Fruit fly (Drosophila melanogaster) whole organism, embryonic: ENCODE results near the gene beat-VI.

ENCODE experiments used
- Ada2b ChIP-seq: fragments of 200-800 bp; sonication (Bioruptor generic); IDR thresholded peaks from 2 replicates; pipeline ENCODE4 v1.3.6; 2022; ENCODE audit warnings: missing biosample characterization, missing genetic modification characterization
- Atf3 ChIP-seq: fragments of 200-800 bp; sonication (Bioruptor generic); optimal IDR thresholded peaks from 3 replicates; lab custom pipeline; 2016; ENCODE audit warnings: missing biosample characterization, missing genetic modification characterization
- Atf6 ChIP-seq: fragments of 200-800 bp; sonication (Bioruptor generic); IDR thresholded peaks from 2 replicates; pipeline ENCODE4 v1.3.6; 2022; ENCODE audit warnings: missing biosample characterization, missing genetic modification characterization
- CG11093 ChIP-seq: fragments of 200-800 bp; sonication (Bioruptor generic); IDR thresholded peaks from 3 replicates; pipeline ENCODE4 v1.3.6; 2022; ENCODE audit warnings: missing biosample characterization, missing genetic modification characterization
- CG11695 ChIP-seq: fragments of 200-800 bp; sonication (Bioruptor generic); IDR thresholded peaks from 3 replicates; pipeline ENCODE4 v1.3.6; 2022; ENCODE audit warnings: missing biosample characterization, missing genetic modification characterization
- CG13123 ChIP-seq: fragments of 200-800 bp; sonication (Bioruptor generic); optimal IDR thresholded peaks from 2 replicates; lab custom pipeline; 2016; ENCODE audit warnings: missing biosample characterization, missing genetic modification characterization
- CG14965 ChIP-seq: fragments of 200-800 bp; sonication (Bioruptor generic); optimal IDR thresholded peaks from 2 replicates; lab custom pipeline; 2016; ENCODE audit warnings: missing biosample characterization, missing genetic modification characterization, borderline replicate concordance
- CG16815 ChIP-seq: fragments of 200-800 bp; sonication (Bioruptor generic); optimal IDR thresholded peaks from 3 replicates; lab custom pipeline; 2017; ENCODE audit warnings: missing biosample characterization, mild to moderate bottlenecking, missing genetic modification characterization
- CG18011 ChIP-seq: fragments of 200-800 bp; sonication (Bioruptor generic); optimal IDR thresholded peaks from 2 replicates; lab custom pipeline; 2017; ENCODE audit warnings: missing biosample characterization, missing genetic modification characterization, mild to moderate bottlenecking, moderate library complexity, missing genotype
- CG2116 ChIP-seq: fragments of 200-800 bp; sonication (Bioruptor generic); optimal IDR thresholded peaks from 3 replicates; lab custom pipeline; 2018; ENCODE audit warnings: missing biosample characterization, mild to moderate bottlenecking, missing genetic modification characterization
- CG2129 ChIP-seq: fragments of 200-800 bp; sonication (Bioruptor generic); IDR thresholded peaks from 2 replicates; pipeline ENCODE4 v1.3.6; 2022; ENCODE audit warnings: missing biosample characterization, missing genetic modification characterization; ENCODE audit not compliant: partially characterized antibody
- CG2202 ChIP-seq: fragments of 200-800 bp; sonication (Bioruptor generic); optimal IDR thresholded peaks from 2 replicates; lab custom pipeline; 2018; ENCODE audit warnings: missing biosample characterization, mild to moderate bottlenecking, missing genetic modification characterization
- CG31388 ChIP-seq: fragments of 200-800 bp; sonication (Bioruptor generic); optimal IDR thresholded peaks from 2 replicates; lab custom pipeline; 2016; ENCODE audit warnings: missing biosample characterization, missing genetic modification characterization
- CG3847 ChIP-seq: fragments of 200-800 bp; sonication (Bioruptor generic); IDR thresholded peaks from 2 replicates; pipeline ENCODE4 v1.3.6; 2022; ENCODE audit warnings: missing biosample characterization, missing genetic modification characterization
- CG4820 ChIP-seq: fragments of 200-800 bp; sonication (Bioruptor generic); optimal IDR thresholded peaks from 3 replicates; lab custom pipeline; 2016; ENCODE audit warnings: missing biosample characterization, missing genetic modification characterization
- CG6654 ChIP-seq: fragments of 200-800 bp; sonication (Bioruptor generic); optimal IDR thresholded peaks from 2 replicates; lab custom pipeline; 2017; ENCODE audit warnings: missing biosample characterization, mild to moderate bottlenecking, missing genetic modification characterization
- CG8089 ChIP-seq: fragments of 200-800 bp; sonication (Bioruptor generic); optimal IDR thresholded peaks from 3 replicates; lab custom pipeline; 2016; ENCODE audit warnings: missing biosample characterization, missing genetic modification characterization
- CG9215 ChIP-seq: fragments of 200-800 bp; sonication (Bioruptor generic); IDR thresholded peaks from 2 replicates; pipeline ENCODE4 v1.3.6; 2022; ENCODE audit warnings: missing biosample characterization, missing genetic modification characterization
- Chrac-16 ChIP-seq: fragments of 200-800 bp; sonication (Bioruptor generic); optimal IDR thresholded peaks from 3 replicates; lab custom pipeline; 2016; ENCODE audit warnings: missing biosample characterization, missing genetic modification characterization
- Dip3 ChIP-seq: fragments of 200-800 bp; sonication (Bioruptor generic); optimal IDR thresholded peaks from 3 replicates; lab custom pipeline; 2016; ENCODE audit warnings: missing biosample characterization, missing genetic modification characterization
- Doc3 ChIP-seq: fragments of 200-800 bp; sonication (Bioruptor generic); IDR thresholded peaks from 3 replicates; pipeline ENCODE4 v1.3.6; 2022; ENCODE audit warnings: missing biosample characterization, missing genetic modification characterization; ENCODE audit not compliant: partially characterized antibody
- Fer3 ChIP-seq: fragments of 200-800 bp; sonication (Bioruptor generic); optimal IDR thresholded peaks from 2 replicates; lab custom pipeline; 2018; ENCODE audit warnings: missing biosample characterization, mild to moderate bottlenecking, missing genetic modification characterization, moderate library complexity
- Hmr ChIP-seq: fragments of 200-800 bp; sonication (Bioruptor generic); optimal IDR thresholded peaks from 3 replicates; lab custom pipeline; 2017; ENCODE audit warnings: mild to moderate bottlenecking, missing biosample characterization, missing genetic modification reagents, missing genetic modification characterization
- Hr39 ChIP-seq: fragments of >200 bp; optimal IDR thresholded peaks from 2 replicates; lab custom pipeline; 2017
- Hr51 ChIP-seq, 2 experiments: fragments of 200-800 bp; sonication (Bioruptor generic); optimal IDR thresholded peaks; 2 replicates in 1 of 2; 3 replicates in 1 of 2; lab custom pipeline; 2016 to 2018; ENCODE audit warnings: missing biosample characterization in 2 of 2, missing genetic modification characterization in 2 of 2, mild to moderate bottlenecking in 1 of 2, moderate library complexity in 1 of 2
- Hr78 ChIP-seq, 2 experiments: fragments of 200-800 bp in 1 of 2; fragments of >200 bp in 1 of 2; sonication (Bioruptor generic) in 1 of 2; optimal IDR thresholded peaks; 2 replicates each; lab custom pipeline; 2017 to 2019; ENCODE audit warnings: missing biosample characterization in 2 of 2, missing genetic modification characterization in 2 of 2, mild to moderate bottlenecking in 1 of 2, moderate library complexity in 1 of 2
- Kr ChIP-seq: fragments of 200-800 bp; sonication (Bioruptor generic); optimal IDR thresholded peaks from 2 replicates; lab custom pipeline; 2017; ENCODE audit warnings: missing biosample characterization, mild to moderate bottlenecking, missing genetic modification characterization
- Med ChIP-seq: fragments of 200-800 bp; sonication (Bioruptor generic); peaks from one replicate; lab custom pipeline; 2016; ENCODE audit warnings: missing biosample characterization, missing genetic modification characterization, mild to moderate bottlenecking, inconsistent platforms, moderate library complexity
- Tbp ChIP-seq: fragments of >200 bp; optimal IDR thresholded peaks from 2 replicates; lab custom pipeline; 2018; ENCODE audit warnings: missing biosample characterization, missing genetic modification characterization
- Trl ChIP-seq, 3 experiments: fragments of >200 bp in 2 of 3; fragments of 200-800 bp in 1 of 3; sonication (Bioruptor generic) in 1 of 3; optimal IDR thresholded peaks; 2 replicates in 1 of 3; 3 replicates in 2 of 3; lab custom pipeline; 2016 to 2017; ENCODE audit warnings: missing biosample characterization in 1 of 3, missing genetic modification characterization in 1 of 3
- al ChIP-seq: fragments of 200-800 bp; sonication (Bioruptor generic); IDR thresholded peaks from 2 replicates; pipeline ENCODE4 v1.3.6; 2022; ENCODE audit warnings: missing biosample characterization, missing genetic modification characterization
- aop ChIP-seq: fragments of 200-800 bp; sonication (Bioruptor generic); IDR thresholded peaks from 2 replicates; pipeline ENCODE4 v1.3.6; 2022; ENCODE audit warnings: missing biosample characterization, missing genetic modification characterization
- ara ChIP-seq: fragments of 200-800 bp; sonication (Bioruptor generic); IDR thresholded peaks from 2 replicates; pipeline ENCODE4 v1.3.6; 2022; ENCODE audit warnings: missing biosample characterization, missing genetic modification characterization
- bcd ChIP-seq: fragments of 200-800 bp; sonication (Bioruptor generic); optimal IDR thresholded peaks from 2 replicates; lab custom pipeline; 2017; ENCODE audit warnings: missing biosample characterization, mild to moderate bottlenecking, missing genetic modification characterization
- bigmax ChIP-seq: fragments of 200-800 bp; sonication (Bioruptor generic); optimal IDR thresholded peaks from 2 replicates; lab custom pipeline; 2018; ENCODE audit warnings: missing biosample characterization, mild to moderate bottlenecking, missing genetic modification characterization
- bowl ChIP-seq: fragments of 200-800 bp; sonication (Bioruptor generic); IDR thresholded peaks from 2 replicates; pipeline ENCODE4 v1.3.6; 2022; ENCODE audit warnings: missing biosample characterization, missing genetic modification characterization
- btn ChIP-seq: fragments of 200-800 bp; sonication (Bioruptor generic); optimal IDR thresholded peaks from 2 replicates; lab custom pipeline; 2016; ENCODE audit warnings: missing biosample characterization, missing genetic modification characterization
- cwo ChIP-seq: fragments of 200-800 bp; sonication (Bioruptor generic); optimal IDR thresholded peaks from 3 replicates; lab custom pipeline; 2017; ENCODE audit warnings: missing biosample characterization, missing genetic modification characterization, mild to moderate bottlenecking, moderate library complexity, missing genetic modification reagents
- dimm ChIP-seq: fragments of 200-800 bp; sonication (Bioruptor generic); IDR thresholded peaks from 2 replicates; pipeline ENCODE4 v1.3.6; 2022; ENCODE audit warnings: missing biosample characterization, missing genetic modification characterization
- disco-r ChIP-seq: fragments of 200-800 bp; sonication (Bioruptor generic); optimal IDR thresholded peaks from 2 replicates; lab custom pipeline; 2016; ENCODE audit warnings: missing biosample characterization, missing genetic modification characterization
- ems ChIP-seq: fragments of 200-800 bp; sonication (Bioruptor generic); optimal IDR thresholded peaks from 3 replicates; lab custom pipeline; 2016; ENCODE audit warnings: missing biosample characterization, missing genetic modification characterization
- ftz-f1 ChIP-seq: fragments of 200-800 bp; sonication (Bioruptor generic); optimal IDR thresholded peaks from 2 replicates; lab custom pipeline; 2016; ENCODE audit warnings: missing biosample characterization, missing genetic modification characterization
- gce ChIP-seq: fragments of 200-800 bp; sonication (Bioruptor generic); IDR thresholded peaks from 3 replicates; pipeline ENCODE4 v1.3.6; 2022; ENCODE audit warnings: missing biosample characterization, missing genetic modification characterization
- grau ChIP-seq: fragments of 200-800 bp; optimal IDR thresholded peaks from 3 replicates; lab custom pipeline; 2019; ENCODE audit warnings: missing biosample characterization, mild to moderate bottlenecking, missing genetic modification characterization, moderate library complexity
- gro ChIP-seq: fragments of 200-800 bp; sonication (Bioruptor generic); optimal IDR thresholded peaks from 2 replicates; lab custom pipeline; 2016; ENCODE audit warnings: missing biosample characterization, missing genetic modification characterization
- ham ChIP-seq: fragments of 200-800 bp; sonication (Bioruptor generic); IDR thresholded peaks from 2 replicates; pipeline ENCODE4 v1.3.6; 2022; ENCODE audit warnings: missing biosample characterization, missing genetic modification characterization
- lbe ChIP-seq: fragments of 200-800 bp; sonication (Bioruptor generic); optimal IDR thresholded peaks from 2 replicates; lab custom pipeline; 2016; ENCODE audit warnings: missing biosample characterization, mild to moderate bottlenecking, missing genetic modification characterization
- nau ChIP-seq: fragments of 200-800 bp; sonication (Bioruptor generic); optimal IDR thresholded peaks from 3 replicates; lab custom pipeline; 2017; ENCODE audit warnings: missing biosample characterization, mild to moderate bottlenecking, missing genetic modification characterization, missing genetic modification reagents
- pho ChIP-seq: fragments of 200-800 bp; sonication (Bioruptor generic); optimal IDR thresholded peaks from 2 replicates; lab custom pipeline; 2016; ENCODE audit warnings: missing biosample characterization, missing genetic modification characterization
- stwl ChIP-seq: fragments of 200-800 bp; sonication (Bioruptor generic); optimal IDR thresholded peaks from 3 replicates; lab custom pipeline; 2018; ENCODE audit warnings: missing biosample characterization, mild to moderate bottlenecking, missing genetic modification characterization, moderate library complexity
- vvl ChIP-seq: fragments of 200-800 bp; sonication (Bioruptor generic); IDR thresholded peaks from 2 replicates; pipeline ENCODE4 v1.3.6; 2022; ENCODE audit warnings: missing biosample characterization, missing genetic modification characterization
- zfh2 ChIP-seq: fragments of 200-800 bp; sonication (Bioruptor generic); optimal IDR thresholded peaks from 2 replicates; lab custom pipeline; 2016; ENCODE audit warnings: missing biosample characterization, missing genetic modification characterization

The beat-VI gene

DNA sequence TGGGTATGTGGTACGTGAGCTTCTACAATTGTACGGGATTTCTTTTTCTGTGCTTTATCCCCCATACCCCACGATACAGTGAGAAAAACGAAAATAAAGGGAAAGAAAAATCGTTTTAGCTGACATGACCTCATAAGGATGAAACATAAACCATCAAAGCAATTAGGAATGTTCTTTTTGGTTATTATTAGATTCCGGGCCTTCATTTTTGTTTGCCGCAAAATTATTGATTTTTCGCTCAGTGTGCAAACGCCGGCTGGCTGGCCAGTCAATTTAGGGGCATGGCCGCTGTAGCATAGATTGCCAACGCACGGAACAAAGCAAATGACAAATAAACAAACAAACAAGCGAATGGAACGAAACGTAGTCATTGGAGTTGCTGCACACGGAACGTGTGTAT, 11.6 kb downstream of the beat-VI start (continued):
- TF ChIP-seq CG13123 (GFP tag; lab: Kevin White, UChicago) (no peak), Doc3 (no peak), Med (GFP tag; lab: Kevin White, UChicago) (peak; percentile 83), CG16815 (GFP tag; lab: Kevin White, UChicago) (no peak), stwl (no peak), nau (GFP tag; lab: Kevin White, UChicago) (no peak), grau (peak; percentile 33), Atf6 (GFP tag; lab: Robert Waterston, UW) (no peak), dimm (no peak), CG18011 (GFP tag; lab: Kevin White, UChicago) (no peak), CG3847 (no peak), bowl (no peak), ems (GFP tag; lab: Kevin White, UChicago) (no peak), vvl (GFP tag; lab: Robert Waterston, UW) (peak; percentile 34; the same call in 1 of the 2 replicates), al (GFP tag; lab: Robert Waterston, UW) (no peak), Tbp (GFP tag; lab: Kevin White, UChicago) (no peak), ham (no peak), btn (GFP tag; lab: Kevin White, UChicago) (no peak), CG11695 (no peak), ftz-f1 (GFP tag; lab: Kevin White, UChicago) (no peak), Ada2b (GFP tag; lab: Robert Waterston, UW) (peak; percentile 34; the same call in 1 of the 2 replicates), gro (GFP tag; lab: Kevin White, UChicago) (no peak), Hr39 (no peak), CG8089 (GFP tag; lab: Kevin White, UChicago) (no peak), CG14965 (no peak), CG6654 (GFP tag; lab: Kevin White, UChicago) (no peak), ara (GFP tag; lab: Robert Waterston, UW) (0 out of 2 replicates have a peak, but pooled peaks have one; percentile 27), disco-r (GFP tag; lab: Kevin White, UChicago) (no peak), CG11093 (GFP tag; lab: Robert Waterston, UW) (no peak), gce (GFP tag; lab: Robert Waterston, UW) (no peak), Hmr (peak; percentile 53), zfh2 (GFP tag; lab: Kevin White, UChicago) (no peak), bcd (GFP tag; lab: Kevin White, UChicago) (no peak), CG2129 (GFP tag; lab: Robert Waterston, UW) (no peak), Fer3 (tag; lab: Kevin White, UChicago) (peak; percentile 26), CG31388 (GFP tag; lab: Kevin White, UChicago) (no peak), cwo (GFP tag; lab: Kevin White, UChicago) (no peak), bigmax (GFP tag; lab: Kevin White, UChicago) (no peak), aop (GFP tag; lab: Robert Waterston, UW) (no peak), Trl (optimal IDR thresholded peaks at IDR 0.05; lab: Kevin White, UChicago) (no peak), Trl (GFP tag; optimal IDR thresholded peaks at IDR 0.05; lab: Kevin White, UChicago) (no peak), Atf3 (GFP tag; lab: Kevin White, UChicago) (no peak), Hr78 (GFP tag; optimal IDR thresholded peaks at IDR 0.05; lab: Kevin White, UChicago) (no peak), CG4820 (GFP tag; lab: Kevin White, UChicago) (no peak), pho (GFP tag; lab: Kevin White, UChicago) (no peak), CG9215 (GFP tag; lab: Robert Waterston, UW) (no peak; the same call in 1 of the 2 replicates), Chrac-16 (no peak), Hr51 (GFP tag; optimal IDR thresholded peaks at IDR 0.05; lab: Kevin White, UChicago) (peak in 1 of 2 experiments; percentile 39), Kr (GFP tag; lab: Kevin White, UChicago) (no peak), lbe (no peak), CG2202 (tag; lab: Kevin White, UChicago) (no peak), CG2116 (GFP tag; lab: Kevin White, UChicago) (no peak), Dip3 (no peak)
